Fruit fly (Drosophila melanogaster) whole organism, embryonic: ENCODE data around the gene CG33337.

Experiments used
- Ada2b ChIP-seq: fragments of 200-800 bp; sonication (Bioruptor generic); IDR thresholded peaks from 2 replicates; pipeline ENCODE4 v1.3.6; 2022; ENCODE audit warnings: missing biosample characterization, missing genetic modification characterization
- CG10147 ChIP-seq: fragments of 200-800 bp; sonication (Bioruptor generic); optimal IDR thresholded peaks from 2 replicates; lab custom pipeline; 2019; ENCODE audit warnings: missing biosample characterization, mild to moderate bottlenecking, missing genetic modification characterization, moderate library complexity
- CG10209 ChIP-seq: fragments of 200-800 bp; sonication (Bioruptor generic); optimal IDR thresholded peaks from 3 replicates; lab custom pipeline; 2017; ENCODE audit warnings: missing biosample characterization, mild to moderate bottlenecking, missing genetic modification characterization, missing genetic modification reagents
- CG10321 ChIP-seq: fragments of 200-800 bp; sonication (Bioruptor generic); IDR thresholded peaks from 2 replicates; pipeline ENCODE4 v1.3.6; 2022; ENCODE audit warnings: missing biosample characterization, missing genetic modification characterization
- CG12659 ChIP-seq: fragments of 200-800 bp; sonication (Bioruptor generic); optimal IDR thresholded peaks from 3 replicates; lab custom pipeline; 2017; ENCODE audit warnings: mild to moderate bottlenecking, missing biosample characterization, missing genetic modification reagents, missing genetic modification characterization
- CG13624 ChIP-seq: fragments of 200-800 bp; sonication (Bioruptor generic); optimal IDR thresholded peaks from 2 replicates; lab custom pipeline; 2016; ENCODE audit warnings: missing biosample characterization, missing genetic modification characterization
- CG14710 ChIP-seq: fragments of 200-800 bp; sonication (Bioruptor generic); optimal IDR thresholded peaks from 3 replicates; lab custom pipeline; 2019; ENCODE audit warnings: missing biosample characterization, mild to moderate bottlenecking, missing genetic modification characterization, moderate library complexity
- CG32767 ChIP-seq: fragments of 200-800 bp; sonication (Bioruptor generic); IDR thresholded peaks from 2 replicates; pipeline ENCODE4 v1.3.6; 2022; ENCODE audit warnings: missing biosample characterization, missing genetic modification characterization
- CG3281 ChIP-seq: fragments of 200-800 bp; sonication (Bioruptor generic); optimal IDR thresholded peaks from 3 replicates; lab custom pipeline; 2017; ENCODE audit warnings: missing biosample characterization, mild to moderate bottlenecking, missing genetic modification characterization
- CG4617 ChIP-seq: fragments of 200-800 bp; sonication (Bioruptor generic); optimal IDR thresholded peaks from 3 replicates; lab custom pipeline; 2016; ENCODE audit warnings: missing biosample characterization, missing genetic modification characterization, borderline replicate concordance
- CG5180 ChIP-seq: fragments of 200-800 bp; sonication (Bioruptor generic); optimal IDR thresholded peaks from 3 replicates; lab custom pipeline; 2017; ENCODE audit warnings: missing biosample characterization, missing genetic modification characterization, mild to moderate bottlenecking, moderate library complexity, missing genetic modification reagents
- CG8290 ChIP-seq, 3 experiments: fragments of 200-800 bp; sonication (Bioruptor generic); optimal IDR thresholded peaks; 2 replicates each; lab custom pipeline; 2016 to 2019; ENCODE audit warnings: missing biosample characterization in 3 of 3, missing genetic modification characterization in 3 of 3, mild to moderate bottlenecking in 2 of 3, moderate library complexity in 1 of 3
- CG8765 ChIP-seq: fragments of 200-800 bp; sonication (Bioruptor generic); IDR thresholded peaks from 2 replicates; pipeline ENCODE4 v1.3.6; 2022; ENCODE audit warnings: missing biosample characterization, missing genetic modification characterization
- CG9215 ChIP-seq: fragments of 200-800 bp; sonication (Bioruptor generic); IDR thresholded peaks from 2 replicates; pipeline ENCODE4 v1.3.6; 2022; ENCODE audit warnings: missing biosample characterization, missing genetic modification characterization
- CG9609 ChIP-seq: fragments of 200-800 bp; sonication (Bioruptor generic); optimal IDR thresholded peaks from 3 replicates; lab custom pipeline; 2016; ENCODE audit warnings: missing biosample characterization, missing genetic modification characterization
- CTCF ChIP-seq: fragments of 200-800 bp; sonication (Bioruptor generic); optimal IDR thresholded peaks from 2 replicates; lab custom pipeline; 2017; ENCODE audit warnings: missing biosample characterization, mild to moderate bottlenecking, missing genetic modification characterization, moderate library complexity
- D19B ChIP-seq: fragments of 200-800 bp; sonication (Bioruptor generic); optimal IDR thresholded peaks from 2 replicates; lab custom pipeline; 2017; ENCODE audit warnings: missing biosample characterization, mild to moderate bottlenecking, missing genetic modification characterization
- Drgx ChIP-seq: fragments of 200-800 bp; sonication (Bioruptor generic); IDR thresholded peaks from 2 replicates; pipeline ENCODE4 v1.3.6; 2022; ENCODE audit warnings: missing biosample characterization, missing genetic modification characterization
- Ets65A ChIP-seq: fragments of 200-800 bp; sonication (Bioruptor generic); peaks from one replicate; lab custom pipeline; 2016; ENCODE audit warnings: missing biosample characterization, missing genetic modification characterization
- Fer1 ChIP-seq: fragments of 200-800 bp; sonication (Bioruptor generic); optimal IDR thresholded peaks from 2 replicates; lab custom pipeline; 2017; ENCODE audit warnings: missing biosample characterization, mild to moderate bottlenecking, missing genetic modification characterization
- H15 ChIP-seq: fragments of 200-800 bp; sonication (Bioruptor generic); IDR thresholded peaks from 3 replicates; pipeline ENCODE4 v1.3.6; 2022; ENCODE audit warnings: missing biosample characterization, missing genetic modification characterization
- Lim3 ChIP-seq: fragments of 200-800 bp; sonication (Bioruptor generic); IDR thresholded peaks from 2 replicates; pipeline ENCODE4 v1.3.6; 2022; ENCODE audit warnings: missing biosample characterization, missing genetic modification characterization
- Mad ChIP-seq: fragments of 200-800 bp; sonication (Bioruptor generic); optimal IDR thresholded peaks from 2 replicates; lab custom pipeline; 2016; ENCODE audit warnings: missing biosample characterization, missing genetic modification characterization
- Ptx1 ChIP-seq: fragments of 200-800 bp; sonication (Bioruptor generic); IDR thresholded peaks from 2 replicates; pipeline ENCODE4 v1.3.6; 2022; ENCODE audit warnings: missing biosample characterization, missing genetic modification characterization
- Ravus ChIP-seq: fragments of 200-800 bp; sonication (Bioruptor generic); IDR thresholded peaks from 2 replicates; pipeline ENCODE4 v1.3.6; 2022; ENCODE audit warnings: missing biosample characterization, missing genetic modification characterization
- Rfx ChIP-seq: fragments of 200-800 bp; sonication (Bioruptor generic); IDR thresholded peaks from 2 replicates; pipeline ENCODE4 v1.3.6; 2022; ENCODE audit warnings: missing biosample characterization, missing genetic modification characterization
- Rx ChIP-seq: fragments of 200-800 bp; sonication (Bioruptor generic); IDR thresholded peaks from 2 replicates; pipeline ENCODE4 v1.3.6; 2022; ENCODE audit warnings: missing biosample characterization, missing genetic modification characterization
- Sox102F ChIP-seq: fragments of 200-800 bp; sonication (Bioruptor generic); optimal IDR thresholded peaks from 2 replicates; lab custom pipeline; 2018; ENCODE audit warnings: missing biosample characterization, mild to moderate bottlenecking, missing genetic modification characterization, moderate library complexity
- Trl ChIP-seq, 3 experiments: fragments of >200 bp in 2 of 3; fragments of 200-800 bp in 1 of 3; sonication (Bioruptor generic) in 1 of 3; optimal IDR thresholded peaks; 2 replicates in 1 of 3; 3 replicates in 2 of 3; lab custom pipeline; 2016 to 2017; ENCODE audit warnings: missing biosample characterization in 1 of 3, missing genetic modification characterization in 1 of 3
- cas ChIP-seq: fragments of 200-800 bp; sonication (Bioruptor generic); IDR thresholded peaks from 2 replicates; pipeline ENCODE4 v1.3.6; 2022; ENCODE audit warnings: missing biosample characterization, missing genetic modification characterization
- chif ChIP-seq, 2 experiments: fragments of 200-800 bp; sonication (Bioruptor generic); optimal IDR thresholded peaks; 3 replicates each; lab custom pipeline; 2016; ENCODE audit warnings: missing biosample characterization in 2 of 2, missing genetic modification characterization in 2 of 2
- chinmo ChIP-seq: fragments of 200-800 bp; sonication (Bioruptor generic); IDR thresholded peaks from 4 replicates; pipeline ENCODE4 v1.3.6; 2022; ENCODE audit warnings: missing biosample characterization, missing genetic modification characterization; ENCODE audit not compliant: partially characterized antibody
- disco-r ChIP-seq: fragments of 200-800 bp; sonication (Bioruptor generic); optimal IDR thresholded peaks from 2 replicates; lab custom pipeline; 2016; ENCODE audit warnings: missing biosample characterization, missing genetic modification characterization
- dm ChIP-seq: fragments of 200-800 bp; sonication (Bioruptor generic); optimal IDR thresholded peaks from 3 replicates; lab custom pipeline; 2016; ENCODE audit warnings: missing biosample characterization, missing genetic modification characterization
- dysf ChIP-seq: fragments of 200-800 bp; sonication (Bioruptor generic); IDR thresholded peaks from 3 replicates; pipeline ENCODE4 v1.3.6; 2022; ENCODE audit warnings: missing biosample characterization, missing genetic modification characterization
- esg ChIP-seq: fragments of 200-800 bp; sonication (Bioruptor generic); conservative IDR thresholded peaks from 2 replicates; pipeline ENCODE4 v1.3.6; 2022; ENCODE audit warnings: missing biosample characterization, missing genetic modification characterization
- gem ChIP-seq: fragments of 200-800 bp; sonication (Bioruptor generic); optimal IDR thresholded peaks from 2 replicates; lab custom pipeline; 2019; ENCODE audit warnings: missing biosample characterization, mild to moderate bottlenecking, missing genetic modification characterization, moderate library complexity
- knrl ChIP-seq: fragments of 200-800 bp; sonication (Bioruptor generic); IDR thresholded peaks from 3 replicates; pipeline ENCODE4 v1.3.6; 2022; ENCODE audit warnings: missing biosample characterization, missing genetic modification characterization; ENCODE audit not compliant: partially characterized antibody
- maf-S ChIP-seq: fragments of 200-800 bp; sonication (Bioruptor generic); optimal IDR thresholded peaks from 2 replicates; lab custom pipeline; 2016; ENCODE audit warnings: missing biosample characterization, missing genetic modification characterization
- nerfin-1 ChIP-seq: fragments of 200-800 bp; sonication (Bioruptor generic); optimal IDR thresholded peaks from 3 replicates; lab custom pipeline; 2019; ENCODE audit warnings: missing biosample characterization, mild to moderate bottlenecking, missing genetic modification characterization, moderate library complexity
- odd ChIP-seq: fragments of 200-800 bp; sonication (Bioruptor generic); optimal IDR thresholded peaks from 2 replicates; lab custom pipeline; 2017; ENCODE audit warnings: missing biosample characterization, mild to moderate bottlenecking, missing genetic modification characterization
- peb ChIP-seq: fragments of 200-800 bp; sonication (Bioruptor generic); IDR thresholded peaks from 2 replicates; pipeline ENCODE4 v1.3.6; 2022; ENCODE audit warnings: missing biosample characterization, missing genetic modification characterization
- ranshi ChIP-seq: fragments of 200-800 bp; sonication (Bioruptor generic); IDR thresholded peaks from 2 replicates; pipeline ENCODE4 v1.3.6; 2022; ENCODE audit warnings: missing biosample characterization, missing genetic modification characterization
- tgo ChIP-seq: fragments of 200-800 bp; sonication (Bioruptor generic); IDR thresholded peaks from 3 replicates; pipeline ENCODE4 v1.3.6; 2022; ENCODE audit warnings: missing biosample characterization, missing genetic modification characterization
- trem ChIP-seq: fragments of 200-800 bp; optimal IDR thresholded peaks from 3 replicates; lab custom pipeline; 2019; ENCODE audit warnings: missing biosample characterization, mild to moderate bottlenecking, missing genetic modification characterization, moderate library complexity
- wdn ChIP-seq: fragments of 200-800 bp; sonication (Bioruptor generic); IDR thresholded peaks from 2 replicates; pipeline ENCODE4 v1.3.6; 2022; ENCODE audit warnings: missing biosample characterization, missing genetic modification characterization

CG33337 gene

dm6 chr3R:23629572-23629971, 37.0 kb upstream of the CG33337 start:
- TF ChIP-seq H15 (GFP tag; lab: Robert Waterston, UW) (no peak), CG5180 (GFP tag; lab: Kevin White, UChicago) (peak; percentile 38), chinmo (GFP tag; lab: Robert Waterston, UW) (0 out of 4 replicates have a peak, but pooled peaks have one; percentile 11)

dm6 chr3R:23627140-23627539, 34.6 kb upstream of the CG33337 start:
- TF ChIP-seq Ets65A (peak; percentile 20), Trl (optimal IDR thresholded peaks at IDR 0.05; lab: Kevin White, UChicago) (no peak), Trl (GFP tag; optimal IDR thresholded peaks at IDR 0.05; lab: Kevin White, UChicago) (no peak)

dm6 chr3R:23622961-23623360, 30.4 kb upstream of the CG33337 start:
- TF ChIP-seq CG8765 (no peak), CG32767 (GFP tag; lab: Robert Waterston, UW) (no peak), Lim3 (GFP tag; lab: Robert Waterston, UW) (no peak), CG13624 (no peak), chif (GFP tag; optimal IDR thresholded peaks at IDR 0.05; lab: Kevin White, UChicago) (no peak), CTCF (GFP tag; lab: Kevin White, UChicago) (peak; percentile 76)

dm6 chr3R:23612121-23612520, 19.6 kb upstream of the CG33337 start:
- TF ChIP-seq Ravus = 0 out of 2 replicates have a peak, but pooled peaks have one; percentile 8
- no peak for TF ChIP-seq knrl (GFP tag; lab: Robert Waterston, UW)
- no peak for TF ChIP-seq odd (GFP tag; lab: Kevin White, UChicago)
- no peak for TF ChIP-seq disco-r (GFP tag; lab: Kevin White, UChicago)
- TF ChIP-seq Drgx (GFP tag; lab: Robert Waterston, UW) = no peak
- TF ChIP-seq CG4617 (GFP tag; lab: Kevin White, UChicago) = no peak
- peak; percentile 67 for TF ChIP-seq D19B (GFP tag; lab: Kevin White, UChicago)
- peak; percentile 43 for TF ChIP-seq Ptx1 (GFP tag; lab: Robert Waterston, UW)
- no peak for TF ChIP-seq esg
- 0 out of 2 replicates have a peak, but pooled peaks have one; percentile 38 for TF ChIP-seq Ada2b (GFP tag; lab: Robert Waterston, UW)
- no peak for TF ChIP-seq CG14710 (tag; lab: Kevin White, UChicago)
- no peak for TF ChIP-seq maf-S
- TF ChIP-seq CG3281 (GFP tag; lab: Kevin White, UChicago) = peak; percentile 40
- 0 out of 2 replicates have a peak, but pooled peaks have one; percentile 35 for TF ChIP-seq ranshi (GFP tag; lab: Robert Waterston, UW)
- TF ChIP-seq dysf (GFP tag; lab: Robert Waterston, UW) = peak; percentile 60; the same call in 2 of the 3 replicates
- TF ChIP-seq wdn (GFP tag; lab: Robert Waterston, UW) = no peak
- TF ChIP-seq gem (tag; lab: Kevin White, UChicago) = peak; percentile 44
- no peak for TF ChIP-seq nerfin-1 (tag; lab: Kevin White, UChicago)
- peak; percentile 35 for TF ChIP-seq CG10147 (GFP tag; lab: Kevin White, UChicago)
- TF ChIP-seq peb (GFP tag; lab: Robert Waterston, UW) = no peak
- TF ChIP-seq Fer1 (GFP tag; lab: Kevin White, UChicago) = peak; percentile 59
- peak; percentile 20 for TF ChIP-seq CG10209 (GFP tag; lab: Kevin White, UChicago)
- TF ChIP-seq CG12659 (GFP tag; lab: Kevin White, UChicago) = peak; percentile 4
- TF ChIP-seq CG8290 (GFP tag; optimal IDR thresholded peaks at IDR 0.05; lab: Kevin White, UChicago) = no peak
- TF ChIP-seq CG8290 (tag; optimal IDR thresholded peaks at IDR 0.05; lab: Kevin White, UChicago) = no peak
- TF ChIP-seq trem (tag; lab: Kevin White, UChicago) = no peak
- no peak for TF ChIP-seq chif (GFP tag; optimal IDR thresholded peaks at IDR 0.05; lab: Kevin White, UChicago)
- peak; percentile 26 for TF ChIP-seq Sox102F (GFP tag; lab: Kevin White, UChicago)
- TF ChIP-seq CG9609 (GFP tag; lab: Kevin White, UChicago) = no peak
- TF ChIP-seq Mad = no peak
- TF ChIP-seq dm (GFP tag; lab: Kevin White, UChicago) = no peak
- TF ChIP-seq CG10321 (GFP tag; lab: Robert Waterston, UW) = no peak
- no peak for TF ChIP-seq Rx (GFP tag; lab: Robert Waterston, UW)
- 0 out of 2 replicates have a peak, but pooled peaks have one; percentile 62 for TF ChIP-seq Rfx
- TF ChIP-seq cas (GFP tag; lab: Robert Waterston, UW) = no peak
- peak; percentile 31; the same call in 1 of the 3 replicates for TF ChIP-seq tgo
- TF ChIP-seq CG9215 (GFP tag; lab: Robert Waterston, UW) = peak; percentile 13; the same call in 1 of the 2 replicates
